Worm (Caenorhabditis elegans): Measurements from ENCODE around the gene gsp-1.

DNA sequence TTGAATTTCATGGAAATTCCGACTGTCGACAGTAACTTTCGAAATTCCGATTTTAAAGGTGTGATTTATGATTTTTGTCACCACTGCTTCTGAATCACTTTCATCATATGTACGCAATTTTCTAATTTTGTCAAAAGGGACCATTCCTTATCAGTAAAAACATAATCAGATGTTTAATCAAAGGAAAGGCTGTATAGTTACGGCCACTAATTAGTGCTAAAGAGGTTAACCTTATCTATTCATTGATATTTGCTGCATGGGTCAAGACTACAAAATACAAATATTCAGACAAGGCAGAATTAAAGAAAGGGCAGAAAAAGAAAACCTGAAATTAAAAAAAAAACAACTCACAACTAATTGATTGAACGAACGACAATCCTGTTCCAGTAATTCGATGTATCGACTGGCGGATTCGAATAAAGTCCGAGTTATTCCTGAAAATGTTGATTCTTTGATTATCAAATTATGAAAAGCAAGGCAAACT lies 49.8 kb downstream of the gsp-1 start, which contains the start of gene T28B11.1:
- TF ChIP-seq blmp-1 (tag; optimal IDR thresholded peaks at IDR 0.05; ENCODE audit: insufficient read depth), result no peak
- no peak for TF ChIP-seq dmd-4 (tag; optimal IDR thresholded peaks at IDR 0.05)
- no peak for TF ChIP-seq ZK546.5 (tag; optimal IDR thresholded peaks at IDR 0.05)
- TF ChIP-seq R02D3.7 (tag; optimal IDR thresholded peaks at IDR 0.05), result no peak
- no peak for TF ChIP-seq alr-1 (tag; optimal IDR thresholded peaks at IDR 0.05)
- no peak for TF ChIP-seq nhr-25 (tag; optimal IDR thresholded peaks at IDR 0.05)
- no peak for TF ChIP-seq ztf-4 (tag; optimal IDR thresholded peaks at IDR 0.05)
- TF ChIP-seq skn-1 (tag; optimal IDR thresholded peaks at IDR 0.05), result no peak
- no peak for TF ChIP-seq ama-1 (optimal IDR thresholded peaks at IDR 0.05)
- TF ChIP-seq zag-1 (tag; optimal IDR thresholded peaks at IDR 0.05), result no peak
- no peak for TF ChIP-seq nhr-10 (tag; optimal IDR thresholded peaks at IDR 0.05)
- TF ChIP-seq aly-2 (tag; optimal IDR thresholded peaks at IDR 0.05), result no peak

Data from whole organism, L2 larva.